Worm (Caenorhabditis elegans) whole organism, L4/young adult: ENCODE data around the gene bath-19.
"Not testable (repeated sequence)": the region's sequence is repeated elsewhere in the genome, so short reads cannot be mapped to it uniquely, and the experiment has no call there.

Experiments
- W03F9.2 ChIP-seq: fragments of 150-350 bp; optimal IDR thresholded peaks from 2 replicates; lab custom pipeline; 2014; ENCODE audit warnings: missing biosample characterization, missing genetic modification characterization
- dao-5 ChIP-seq: sonication (generic microtip); optimal IDR thresholded peaks from 2 replicates; lab custom pipeline; 2016; ENCODE audit warnings: missing genotype, missing genetic modification characterization, moderate library complexity, missing compliant biosample characterization
- him-1 ChIP-seq: sonication (generic microtip); optimal IDR thresholded peaks from 2 replicates; lab custom pipeline; 2016; ENCODE audit warnings: missing genotype, missing genetic modification reagents, missing genetic modification characterization, missing compliant biosample characterization

bath-19 gene

DNA sequence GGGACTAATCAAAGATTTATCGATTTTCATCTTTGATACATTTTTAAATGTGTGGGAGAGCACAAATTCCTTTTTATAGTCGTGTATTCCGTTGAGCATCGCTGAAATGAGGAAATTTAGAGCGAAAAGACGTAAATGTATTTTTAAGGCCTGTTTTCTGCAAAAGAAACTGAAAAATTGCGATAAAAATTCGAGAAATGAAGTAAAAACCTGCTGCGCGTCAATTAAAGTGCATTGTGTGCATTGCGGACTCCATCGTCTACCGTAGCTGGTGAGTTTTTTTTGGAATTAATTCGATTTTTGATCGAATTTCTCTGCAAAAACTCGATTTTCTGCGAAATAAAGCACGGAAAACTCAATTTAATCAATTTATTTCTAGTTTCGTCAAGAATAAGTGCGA, at the start of gene bath-19:
TSS of gene bath-19 (minus strand) at position 101 of the 400 bp plus-strand sequence.
- TF ChIP-seq W03F9.2 (tag; lab: Kevin White, UChicago) (no peak), him-1 (tag; lab: Kevin White, UChicago) (no peak), dao-5 (tag; lab: Kevin White, UChicago) (no peak)

ce11 chrII:2087206-2087605, 48.0 kb upstream of the bath-19 start:
- TF ChIP-seq dao-5 (tag; lab: Kevin White, UChicago) = no peak
- TF ChIP-seq him-1 (tag; lab: Kevin White, UChicago) = no peak
- TF ChIP-seq W03F9.2 (tag; lab: Kevin White, UChicago) = no peak

- TF ChIP-seq him-1 (tag; lab: Kevin White, UChicago) = no peak
- no peak for TF ChIP-seq dao-5 (tag; lab: Kevin White, UChicago)
- no peak for TF ChIP-seq W03F9.2 (tag; lab: Kevin White, UChicago)
Observed at ce11 chrII:2083726-2084179, 44.6 kb upstream of the bath-19 start, which contains the start of the genes T16A1.5 and fbxc-49. Gene T16A1.5, minus strand, starts transcription at chrII:2083826. Gene fbxc-49, plus strand, starts transcription at chrII:2084129.

DNA sequence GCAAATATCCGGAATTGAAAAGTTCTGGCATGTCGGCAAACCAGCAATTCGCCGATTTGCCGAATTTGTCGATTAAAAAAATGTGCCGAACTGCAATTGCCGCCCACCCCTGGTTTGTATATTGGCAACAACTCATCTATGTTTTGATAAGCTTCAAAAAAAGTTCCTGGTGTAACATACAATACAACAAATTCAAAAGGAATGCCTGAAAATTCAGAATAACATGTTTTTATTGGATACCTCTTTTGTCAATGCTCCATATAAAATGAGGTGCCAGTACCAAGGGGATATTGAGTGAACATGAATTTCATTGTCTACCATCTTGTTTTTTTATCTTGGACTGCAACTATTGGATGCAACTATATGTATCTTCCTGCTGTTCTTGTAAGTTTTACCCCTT, 42.1 kb upstream of the bath-19 start, which contains the start of gene T16A1.4:
TSS of gene T16A1.4 (plus strand) at position 301 of the 400 bp plus-strand sequence.
- TF ChIP-seq dao-5 (tag; lab: Kevin White, UChicago) = no peak

- TF ChIP-seq W03F9.2 (tag; lab: Kevin White, UChicago) (no peak), him-1 (tag; lab: Kevin White, UChicago) (no peak), dao-5 (tag; lab: Kevin White, UChicago) (no peak)
Observed at ce11 chrII:2080425-2080824, 41.2 kb upstream of the bath-19 start, which contains the start of gene F07E5.9. Gene F07E5.9, minus strand, starts transcription at chrII:2080525.

DNA sequence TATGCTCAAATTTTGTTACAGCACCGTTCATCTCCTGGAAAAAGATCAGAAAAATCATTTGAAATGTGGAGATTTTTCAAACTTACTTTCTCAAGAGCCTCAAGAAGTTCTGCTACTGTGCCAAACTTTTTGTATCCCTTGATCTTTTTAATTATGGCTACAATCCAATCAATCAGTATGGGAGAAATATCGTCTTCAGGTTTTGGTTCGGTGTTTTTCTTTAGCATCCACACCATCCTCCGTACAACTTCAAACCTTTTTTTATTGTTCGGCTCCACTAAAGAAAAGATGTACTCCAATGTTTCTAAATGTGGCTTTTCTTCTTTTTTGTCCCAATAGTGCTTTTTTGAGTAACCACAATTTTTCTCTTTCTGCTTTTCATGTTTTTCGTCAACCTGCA, 37.3 kb upstream of the bath-19 start:
- TF ChIP-seq him-1 (tag; lab: Kevin White, UChicago) (no peak), W03F9.2 (tag; lab: Kevin White, UChicago) (no peak), dao-5 (tag; lab: Kevin White, UChicago) (no peak)

- TF ChIP-seq W03F9.2 (tag; lab: Kevin White, UChicago) (no peak), dao-5 (tag; lab: Kevin White, UChicago) (no peak), him-1 (tag; lab: Kevin White, UChicago) (no peak)
Observed at ce11 chrII:2075513-2075912, 36.3 kb upstream of the bath-19 start, which contains the start of gene F07E5.8. Gene F07E5.8, minus strand, starts transcription at chrII:2075613.

ce11 chrII:2071429-2071828, 32.2 kb upstream of the bath-19 start, which contains the start of gene F07E5.7:
Gene F07E5.7, minus strand, starts transcription at chrII:2071529.
- TF ChIP-seq W03F9.2 (tag; lab: Kevin White, UChicago) (no peak), dao-5 (tag; lab: Kevin White, UChicago) (no peak), him-1 (tag; lab: Kevin White, UChicago) (no peak)

- not testable (repeated sequence) for TF ChIP-seq W03F9.2, dao-5, him-1 (tag; lab: Kevin White, UChicago)
Observed at ce11 chrII:2067451-2068021, 28.3 kb upstream of the bath-19 start, which contains the start of gene F07E5.12. Gene F07E5.12, plus strand, starts transcription at chrII:2067971.

ce11 chrII:2064497-2064896, 25.3 kb upstream of the bath-19 start, which contains the start of gene fbxb-6:
Gene fbxb-6, plus strand, starts transcription at chrII:2064797.
- TF ChIP-seq him-1 (tag; lab: Kevin White, UChicago) (no peak), W03F9.2 (tag; lab: Kevin White, UChicago) (no peak), dao-5 (tag; lab: Kevin White, UChicago) (no peak)

- no peak for TF ChIP-seq him-1 (tag; lab: Kevin White, UChicago)
- no peak for TF ChIP-seq W03F9.2 (tag; lab: Kevin White, UChicago)
- no peak for TF ChIP-seq dao-5 (tag; lab: Kevin White, UChicago)
Observed at ce11 chrII:2063989-2064388, 24.8 kb upstream of the bath-19 start, which contains the start of gene F07E5.13. Gene F07E5.13, minus strand, starts transcription at chrII:2064089.

DNA sequence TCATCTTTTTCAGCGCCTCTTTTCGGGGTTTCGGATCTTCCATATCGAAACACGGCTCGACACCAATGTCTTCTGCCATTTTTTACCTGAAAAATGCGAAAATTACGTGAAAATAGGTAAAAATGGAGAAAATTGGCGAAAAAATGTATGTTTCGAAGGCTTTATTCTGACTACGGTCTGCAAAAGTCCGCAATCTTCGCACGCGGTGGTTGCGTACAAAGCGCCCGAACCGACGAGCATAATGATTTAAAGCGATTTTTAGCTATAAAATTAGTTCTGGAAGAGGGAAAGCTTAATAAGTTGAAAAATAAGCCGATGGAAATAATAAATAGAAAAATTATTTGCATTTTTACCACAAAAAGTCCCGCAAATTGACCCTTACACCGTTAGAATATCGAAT, 19.8 kb upstream of the bath-19 start, which contains the start of gene F07E5.5:
TSS of gene F07E5.5 (minus strand) at position 86 of the 400 bp plus-strand sequence.
- TF ChIP-seq dao-5 (tag; lab: Kevin White, UChicago) (no peak), him-1 (tag; lab: Kevin White, UChicago) (no peak), W03F9.2 (tag; lab: Kevin White, UChicago) (no peak)

DNA sequence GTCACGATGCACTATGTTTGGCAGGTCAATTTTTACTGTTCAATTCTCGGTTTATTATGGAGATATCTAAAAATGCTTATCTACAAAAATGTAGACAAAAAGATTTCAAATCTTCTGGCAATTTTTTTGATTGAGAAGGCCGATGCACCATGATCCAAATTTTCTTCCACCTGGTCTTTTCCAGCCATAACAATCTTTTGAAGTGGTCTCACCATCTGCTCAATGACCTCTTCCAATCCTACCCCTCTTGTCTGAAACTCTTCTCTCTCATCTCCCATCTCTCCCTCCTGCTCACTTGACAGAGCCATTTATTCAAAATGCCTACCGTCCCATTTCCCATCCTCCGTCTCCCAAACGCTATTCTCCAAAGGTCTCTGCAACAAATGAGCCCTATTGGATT, 12.2 kb upstream of the bath-19 start, which contains the start of gene fbxb-35:
TSS of gene fbxb-35 (plus strand) at position 301 of the 400 bp plus-strand sequence.
- TF ChIP-seq dao-5 (tag; lab: Kevin White, UChicago) (no peak), W03F9.2 (tag; lab: Kevin White, UChicago) (no peak), him-1 (tag; lab: Kevin White, UChicago) (no peak)
